Worm (Caenorhabditis elegans): ENCODE data around the gene hid-1.

- TF ChIP-seq flt-1 (GFP tag; IDR thresholded peaks at IDR 0.05) (no peak), sea-1 (GFP tag; conservative IDR thresholded peaks at IDR 0.05) (no peak), scrt-1 (GFP tag; IDR thresholded peaks at IDR 0.05) (no peak), ama-1 (optimal IDR thresholded peaks at IDR 0.05) (no peak), ets-7 (tag; optimal IDR thresholded peaks at IDR 0.05) (no peak), ceh-36 (tag; optimal IDR thresholded peaks at IDR 0.05) (no peak)
Measured at ce11 chrX:2497816-2498215, 9.0 kb downstream of the hid-1 start.

Data from whole organism, early embryonic.